Comparison of ENCODE assay signal across 3 fruit fly cellular contexts in genomic region chr3R:4896946-4897345, dm6.
TF ChIP-seq lines count a peak whose summit lies in the region.

No protein-coding gene starts in this region.

- TF ChIP-seq CTCF in whole organism, embryonic (GFP tag; optimal IDR thresholded peaks at IDR 0.05; lab: Kevin White, UChicago) = no peak

TF ChIP-seq in whole organism, embryonic, 481 proteins besides CTCF, POLR2A, EP300 and RAD21:
- peak; percentile 12 for TF ChIP-seq gem (tag; optimal IDR thresholded peaks at IDR 0.05; lab: Kevin White, UChicago)
- no peak for TF ChIP-seq Trl (optimal IDR thresholded peaks at IDR 0.05; lab: Kevin White, UChicago)
- no peak for TF ChIP-seq Trl (GFP tag; optimal IDR thresholded peaks at IDR 0.05; lab: Kevin White, UChicago)
- TF ChIP-seq bsh (GFP tag; optimal IDR thresholded peaks at IDR 0.05; lab: Kevin White, UChicago) = peak in 1 of 2 experiments; percentile 15
- no peak for TF ChIP-seq pho (GFP tag; optimal IDR thresholded peaks at IDR 0.05; lab: Kevin White, UChicago)
- TF ChIP-seq usp (GFP tag; optimal IDR thresholded peaks at IDR 0.05; lab: Kevin White, UChicago) = no peak
- no peak for TF ChIP-seq TFAM (GFP tag; optimal IDR thresholded peaks at IDR 0.05; lab: Kevin White, UChicago)
- peak; percentile 3 for TF ChIP-seq phol (tag; optimal IDR thresholded peaks at IDR 0.05; lab: Kevin White, UChicago)
- peak; percentile 5 for TF ChIP-seq CG10979 (tag; optimal IDR thresholded peaks at IDR 0.05; lab: Kevin White, UChicago)
- peak; percentile 28 for TF ChIP-seq CG4707 (GFP tag; optimal IDR thresholded peaks at IDR 0.05; lab: Kevin White, UChicago)
- TF ChIP-seq CG12391 (tag; optimal IDR thresholded peaks at IDR 0.05; lab: Kevin White, UChicago) = peak; percentile 7
- TF ChIP-seq dmrt11E (tag; optimal IDR thresholded peaks at IDR 0.05; lab: Kevin White, UChicago) = peak; percentile 34
- no peak for TF ChIP-seq bigmax (GFP tag; optimal IDR thresholded peaks at IDR 0.05; lab: Kevin White, UChicago)
- TF ChIP-seq ranshi (GFP tag; IDR thresholded peaks at IDR 0.05; lab: Robert Waterston, UW) = no peak
- no peak for TF ChIP-seq danr (GFP tag; IDR thresholded peaks at IDR 0.05; lab: Robert Waterston, UW)
- TF ChIP-seq Max (GFP tag; optimal IDR thresholded peaks at IDR 0.05; lab: Kevin White, UChicago) = no peak
- TF ChIP-seq CG15073 (GFP tag; optimal IDR thresholded peaks at IDR 0.05; lab: Kevin White, UChicago) = no peak
- TF ChIP-seq aop (GFP tag; IDR thresholded peaks at IDR 0.05; lab: Robert Waterston, UW) = no peak
- TF ChIP-seq chinmo (GFP tag; IDR thresholded peaks at IDR 0.05; lab: Robert Waterston, UW; ENCODE audit: partially characterized antibody) = no peak
- no peak for TF ChIP-seq ems (GFP tag; optimal IDR thresholded peaks at IDR 0.05; lab: Kevin White, UChicago)

TF ChIP-seq in whole organism, prepupa, 60 proteins besides CTCF, POLR2A, EP300 and RAD21:
- TF ChIP-seq Ets96B (tag; optimal IDR thresholded peaks at IDR 0.05; lab: Kevin White, UChicago) (peak; percentile 1), Eip78C (GFP tag; lab: Kevin White, UChicago) (peak; percentile 64), esn (GFP tag; optimal IDR thresholded peaks at IDR 0.05; lab: Kevin White, UChicago) (peak; percentile 25), CG7368 (GFP tag; optimal IDR thresholded peaks at IDR 0.05; lab: Kevin White, UChicago) (peak; percentile 20), Smox (GFP tag; optimal IDR thresholded peaks at IDR 0.05; lab: Kevin White, UChicago) (no peak), svp (GFP tag; lab: Kevin White, UChicago) (peak; percentile 52), OdsH (GFP tag; optimal IDR thresholded peaks at IDR 0.05; lab: Kevin White, UChicago) (peak; percentile 8), CG8119 (GFP tag; IDR thresholded peaks at IDR 0.05; lab: Robert Waterston, UW) (0 out of 3 replicates have a peak, but pooled peaks have one; percentile 15), CG10631 (GFP tag; optimal IDR thresholded peaks at IDR 0.05; lab: Kevin White, UChicago) (no peak), CG3919 (GFP tag; optimal IDR thresholded peaks at IDR 0.05; lab: Kevin White, UChicago) (peak; percentile 1), fd85E (GFP tag; optimal IDR thresholded peaks at IDR 0.05; lab: Kevin White, UChicago) (no peak), Met (GFP tag; optimal IDR thresholded peaks at IDR 0.05; lab: Kevin White, UChicago) (peak; percentile 6)
TF ChIP-seq in whole organism, prepupa: peak in this region for 9.

TF ChIP-seq in whole organism, pupa, 21 proteins besides CTCF, POLR2A, EP300 and RAD21:
- no peak for TF ChIP-seq CG12605 (GFP tag; IDR thresholded peaks at IDR 0.05; lab: Robert Waterston, UW)
- TF ChIP-seq CG15710 (tag; optimal IDR thresholded peaks at IDR 0.05; lab: Kevin White, UChicago) = peak; percentile 4
- no peak for TF ChIP-seq CG34367 (tag; optimal IDR thresholded peaks at IDR 0.05; lab: Kevin White, UChicago)
- TF ChIP-seq rn (GFP tag; IDR thresholded peaks at IDR 0.05; lab: Robert Waterston, UW) = no peak
- TF ChIP-seq CG4496 (GFP tag; IDR thresholded peaks at IDR 0.05; lab: Robert Waterston, UW) = no peak
- TF ChIP-seq CG8159 (tag; optimal IDR thresholded peaks at IDR 0.05; lab: Kevin White, UChicago) = peak; percentile 35
- no peak for TF ChIP-seq CG32121 (GFP tag; IDR thresholded peaks at IDR 0.05; lab: Robert Waterston, UW)
- TF ChIP-seq CG17806 (tag; optimal IDR thresholded peaks at IDR 0.05; lab: Kevin White, UChicago) = peak; percentile 16
- TF ChIP-seq CG9948 (tag; optimal IDR thresholded peaks at IDR 0.05; lab: Kevin White, UChicago) = peak; percentile 3
- no peak for TF ChIP-seq EcR (GFP tag; optimal IDR thresholded peaks at IDR 0.05; lab: Kevin White, UChicago)
- no peak for TF ChIP-seq Pif1B (GFP tag; optimal IDR thresholded peaks at IDR 0.05; lab: Kevin White, UChicago)
